Worm (Caenorhabditis elegans): Measurements from ENCODE around the gene syf-3.

syf-3 gene

ce11 chrV:5901833-5902232, 38.0 kb upstream of the syf-3 start, which contains the start of gene C04E6.5:
TSS of gene C04E6.5 (plus strand) at chrV:5902133.
- TF ChIP-seq sma-3 (GFP tag; optimal IDR thresholded peaks at IDR 0.05) (no peak), R02D3.7 (tag; optimal IDR thresholded peaks at IDR 0.05) (no peak)

- no peak for TF ChIP-seq nhr-21 (tag; optimal IDR thresholded peaks at IDR 0.05)
- no peak for TF ChIP-seq ztf-11 (tag; optimal IDR thresholded peaks at IDR 0.05)
- no peak for TF ChIP-seq snpc-4 (tag; optimal IDR thresholded peaks at IDR 0.05)
- TF ChIP-seq nhr-129 (tag; optimal IDR thresholded peaks at IDR 0.05): no peak
- no peak for TF ChIP-seq nhr-77 (tag; optimal IDR thresholded peaks at IDR 0.05)
- no peak for TF ChIP-seq ztf-4 (tag; optimal IDR thresholded peaks at IDR 0.05)
- TF ChIP-seq aly-2 (tag; optimal IDR thresholded peaks at IDR 0.05): no peak
- TF ChIP-seq lsy-2 (tag; optimal IDR thresholded peaks at IDR 0.05): no peak
- no peak for TF ChIP-seq ceh-16 (tag; optimal IDR thresholded peaks at IDR 0.05)
- TF ChIP-seq alr-1 (tag; optimal IDR thresholded peaks at IDR 0.05): no peak
- TF ChIP-seq R02D3.7 (tag; optimal IDR thresholded peaks at IDR 0.05): no peak
- no peak for TF ChIP-seq blmp-1 (tag; optimal IDR thresholded peaks at IDR 0.05; ENCODE audit: insufficient read depth)
These were observed 33.6 kb upstream of the syf-3 start, which contains the start of gene srd-15 for ce11 chrV:5906252-5906651. TSS of gene srd-15 (minus strand) at chrV:5906352.

- no peak for TF ChIP-seq zag-1 (tag; optimal IDR thresholded peaks at IDR 0.05)
These were observed 32.7 kb upstream of the syf-3 start, which contains the start of gene C04E6.4 for ce11 chrV:5907090-5907489. TSS of gene C04E6.4 (plus strand) at chrV:5907390.

- TF ChIP-seq elt-1 (tag; optimal IDR thresholded peaks at IDR 0.05): no peak
- TF ChIP-seq sma-3 (GFP tag; optimal IDR thresholded peaks at IDR 0.05): no peak
- TF ChIP-seq crh-2 (tag; optimal IDR thresholded peaks at IDR 0.05): no peak
- TF ChIP-seq alr-1 (tag; optimal IDR thresholded peaks at IDR 0.05): no peak
- TF ChIP-seq Y55F3AM.14 (GFP tag; optimal IDR thresholded peaks at IDR 0.05): no peak
- TF ChIP-seq nhr-25 (tag; optimal IDR thresholded peaks at IDR 0.05): no peak
- no peak for TF ChIP-seq lin-13 (GFP tag; optimal IDR thresholded peaks at IDR 0.05)
- no peak for TF ChIP-seq ama-1 (optimal IDR thresholded peaks at IDR 0.05)
- no peak for TF ChIP-seq ztf-4 (tag; optimal IDR thresholded peaks at IDR 0.05)
- TF ChIP-seq mab-5 (tag; optimal IDR thresholded peaks at IDR 0.05): no peak
- no peak for TF ChIP-seq snpc-4 (tag; optimal IDR thresholded peaks at IDR 0.05)
- TF ChIP-seq R02D3.7 (tag; optimal IDR thresholded peaks at IDR 0.05): no peak
- no peak for TF ChIP-seq zag-1 (tag; optimal IDR thresholded peaks at IDR 0.05)
- TF ChIP-seq ztf-1 (GFP tag; conservative IDR thresholded peaks at IDR 0.05): no peak
- no peak for TF ChIP-seq unc-55 (GFP tag; optimal IDR thresholded peaks at IDR 0.05)
- no peak for TF ChIP-seq nhr-12 (tag; optimal IDR thresholded peaks at IDR 0.05)
These were observed 27.4 kb upstream of the syf-3 start, which contains the start of gene C04E6.13 for ce11 chrV:5912426-5912825. TSS of gene C04E6.13 (plus strand) at chrV:5912726.

- TF ChIP-seq sma-3 (GFP tag; optimal IDR thresholded peaks at IDR 0.05) (no peak), ztf-11 (tag; optimal IDR thresholded peaks at IDR 0.05) (no peak)
These were observed 23.0 kb upstream of the syf-3 start for ce11 chrV:5916862-5917261.

ce11 chrV:5917707-5918106, 22.1 kb upstream of the syf-3 start, which contains the start of gene lrpr-1:
TSS of gene lrpr-1 (minus strand) at chrV:5917891.
- peak; percentile 36 for TF ChIP-seq sem-4 (tag; optimal IDR thresholded peaks at IDR 0.05)
- peak; percentile 75 for TF ChIP-seq lin-13 (GFP tag; optimal IDR thresholded peaks at IDR 0.05)
- no peak for TF ChIP-seq unc-62 (GFP tag; optimal IDR thresholded peaks at IDR 0.05)
- peak; percentile 86 for TF ChIP-seq unc-55 (GFP tag; optimal IDR thresholded peaks at IDR 0.05)
- TF ChIP-seq elt-3 (tag; optimal IDR thresholded peaks at IDR 0.05): no peak
- TF ChIP-seq mdl-1 (tag; optimal IDR thresholded peaks at IDR 0.05): no peak
- TF ChIP-seq sma-9 (GFP tag; optimal IDR thresholded peaks at IDR 0.05): peak; percentile 93
- no peak for TF ChIP-seq sma-9 (tag; optimal IDR thresholded peaks at IDR 0.05)
- no peak for TF ChIP-seq aly-2 (tag; optimal IDR thresholded peaks at IDR 0.05)
- no peak for TF ChIP-seq nhr-77 (tag; optimal IDR thresholded peaks at IDR 0.05)
- peak; percentile 99 for TF ChIP-seq gmeb-1 (tag; optimal IDR thresholded peaks at IDR 0.05)
- no peak for TF ChIP-seq zag-1 (tag; optimal IDR thresholded peaks at IDR 0.05)
- TF ChIP-seq elt-1 (tag; optimal IDR thresholded peaks at IDR 0.05): no peak
- no peak for TF ChIP-seq nhr-237 (tag; optimal IDR thresholded peaks at IDR 0.05)
- TF ChIP-seq fos-1 (tag; optimal IDR thresholded peaks at IDR 0.05): no peak
- peak; percentile 53 for TF ChIP-seq egl-27 (tag; optimal IDR thresholded peaks at IDR 0.05)
- TF ChIP-seq Y55F3AM.14 (GFP tag; optimal IDR thresholded peaks at IDR 0.05): peak; percentile 14
- no peak for TF ChIP-seq nhr-23 (tag; optimal IDR thresholded peaks at IDR 0.05)
- TF ChIP-seq blmp-1 (tag; optimal IDR thresholded peaks at IDR 0.05; ENCODE audit: insufficient read depth): peak; percentile 14
- TF ChIP-seq C34F6.9 (tag; optimal IDR thresholded peaks at IDR 0.05): peak; percentile 82
- no peak for TF ChIP-seq unc-39 (tag; optimal IDR thresholded peaks at IDR 0.05)
- peak; percentile 94; the same call in 1 of the 2 replicates for TF ChIP-seq ztf-1 (GFP tag; conservative IDR thresholded peaks at IDR 0.05)
- peak; percentile 62 for TF ChIP-seq nhr-21 (tag; optimal IDR thresholded peaks at IDR 0.05)
- TF ChIP-seq sma-3 (GFP tag; optimal IDR thresholded peaks at IDR 0.05): peak; percentile 88
- peak; percentile 74 for TF ChIP-seq crh-2 (tag; optimal IDR thresholded peaks at IDR 0.05)
- TF ChIP-seq snpc-4 (tag; optimal IDR thresholded peaks at IDR 0.05): peak; percentile 41
- TF ChIP-seq nhr-6 (tag; optimal IDR thresholded peaks at IDR 0.05): peak; percentile 69
- TF ChIP-seq mab-5 (tag; optimal IDR thresholded peaks at IDR 0.05): peak; percentile 60
- peak; percentile 11 for TF ChIP-seq ceh-82 (tag; optimal IDR thresholded peaks at IDR 0.05)
- TF ChIP-seq R02D3.7 (tag; optimal IDR thresholded peaks at IDR 0.05): peak; percentile 50
- peak; percentile 75 to 91 for TF ChIP-seq lsy-2 (tag; optimal IDR thresholded peaks at IDR 0.05)
- peak; percentile 14 for TF ChIP-seq lin-11 (tag; optimal IDR thresholded peaks at IDR 0.05)
- TF ChIP-seq ceh-16 (tag; optimal IDR thresholded peaks at IDR 0.05): no peak
